Worm (Caenorhabditis elegans) whole organism, young adult: ENCODE measurements around the gene nstp-10.

ENCODE experiments used
- B0019.2 ChIP-seq: fragments of 200-800 bp; sonication (Bioruptor generic); conservative IDR thresholded peaks from 2 replicates; pipeline ENCODE4 v1.3.6; 2022; ENCODE audit warnings: missing genetic modification reagents, missing genetic modification characterization, missing compliant biosample characterization
- C06A6.2 ChIP-seq: fragments of 200-800 bp; sonication (Bioruptor generic); conservative IDR thresholded peaks from 2 replicates; pipeline ENCODE4 v1.3.6; 2022; ENCODE audit warnings: missing genetic modification characterization, missing compliant biosample characterization
- F23B12.7 ChIP-seq: sonication (generic microtip); optimal IDR thresholded peaks from 2 replicates; lab custom pipeline; 2017; ENCODE audit warnings: missing genetic modification characterization, mild to moderate bottlenecking, missing compliant biosample characterization, antibody characterized with exemption, moderate library complexity; ENCODE audit not compliant: insufficient read depth
- F33H1.4 ChIP-seq: fragments of 200-800 bp; sonication (Bioruptor generic); IDR thresholded peaks from 2 replicates; pipeline ENCODE4 v1.3.6; 2022; ENCODE audit warnings: missing genetic modification reagents, missing genetic modification characterization, missing compliant biosample characterization
- F49E8.2 ChIP-seq: sonication (generic microtip); optimal IDR thresholded peaks from 3 replicates; lab custom pipeline; 2017; ENCODE audit warnings: missing genetic modification characterization, mild to moderate bottlenecking, missing compliant biosample characterization, antibody characterized with exemption, moderate library complexity; ENCODE audit not compliant: insufficient read depth
- F57C9.4 ChIP-seq: sonication (generic microtip); optimal IDR thresholded peaks from 2 replicates; lab custom pipeline; 2017; ENCODE audit warnings: mild to moderate bottlenecking, missing genetic modification characterization, missing compliant biosample characterization
- T26A5.8 ChIP-seq: sonication (generic microtip); optimal IDR thresholded peaks from 2 replicates; lab custom pipeline; 2016; ENCODE audit warnings: missing genetic modification characterization, missing compliant biosample characterization
- Y53F4B.3 ChIP-seq: fragments of 200-800 bp; sonication (Bioruptor generic); IDR thresholded peaks from 2 replicates; pipeline ENCODE4 v1.3.6; 2022; ENCODE audit warnings: missing genetic modification reagents, missing genetic modification characterization, missing compliant biosample characterization
- Y53G8AR.9 ChIP-seq: fragments of 200-800 bp; sonication (Bioruptor generic); conservative IDR thresholded peaks from 2 replicates; pipeline ENCODE4 v1.3.6; 2022; ENCODE audit warnings: missing genetic modification reagents, missing genetic modification characterization, missing compliant biosample characterization
- Y79H2A.3 ChIP-seq: fragments of 200-800 bp; sonication (Bioruptor generic); conservative IDR thresholded peaks from 2 replicates; pipeline ENCODE4 v1.3.6; 2022; ENCODE audit warnings: missing genetic modification reagents, missing genetic modification characterization, missing compliant biosample characterization
- atf-7 ChIP-seq: sonication (generic microtip); optimal IDR thresholded peaks from 2 replicates; lab custom pipeline; 2017; ENCODE audit warnings: mild to moderate bottlenecking, missing genetic modification characterization, missing compliant biosample characterization
- athp-1 ChIP-seq: sonication (generic microtip); optimal IDR thresholded peaks from 2 replicates; lab custom pipeline; 2017; ENCODE audit warnings: mild to moderate bottlenecking, missing genetic modification characterization, missing compliant biosample characterization
- attf-3 ChIP-seq: fragments of 200-800 bp; sonication (Bioruptor generic); conservative IDR thresholded peaks from 2 replicates; pipeline ENCODE4 v1.3.6; 2022; ENCODE audit warnings: missing genetic modification reagents, missing genetic modification characterization, missing compliant biosample characterization
- bed-2 ChIP-seq: fragments of 200-800 bp; sonication (Bioruptor generic); IDR thresholded peaks from 2 replicates; pipeline ENCODE4 v1.3.6; 2022; ENCODE audit warnings: missing genetic modification reagents, missing genetic modification characterization, missing compliant biosample characterization
- cebp-2 ChIP-seq: fragments of 200-800 bp; sonication (Bioruptor generic); IDR thresholded peaks from 2 replicates; pipeline ENCODE4 v1.3.6; 2022; ENCODE audit warnings: missing genetic modification characterization, missing compliant biosample characterization
- ceh-100 ChIP-seq: fragments of 200-800 bp; sonication (Bioruptor generic); IDR thresholded peaks from 2 replicates; pipeline ENCODE4 v1.3.6; 2022; ENCODE audit warnings: missing genetic modification reagents, missing genetic modification characterization, missing compliant biosample characterization
- ceh-27 ChIP-seq: fragments of 200-800 bp; sonication (Bioruptor generic); optimal IDR thresholded peaks from 2 replicates; lab custom pipeline; 2018; ENCODE audit warnings: mild to moderate bottlenecking, missing genetic modification characterization, moderate library complexity, missing compliant biosample characterization
- ceh-79 ChIP-seq: sonication (generic microtip); optimal IDR thresholded peaks from 2 replicates; lab custom pipeline; 2017; ENCODE audit warnings: mild to moderate bottlenecking, missing genetic modification characterization, missing compliant biosample characterization
- ceh-91 ChIP-seq: fragments of 200-800 bp; sonication (Bioruptor generic); IDR thresholded peaks from 2 replicates; pipeline ENCODE4 v1.3.6; 2022; ENCODE audit warnings: missing genetic modification reagents, missing genetic modification characterization, missing compliant biosample characterization
- dpl-1 ChIP-seq: fragments of 150-350 bp; optimal IDR thresholded peaks from 2 replicates; lab custom pipeline; 2014; ENCODE audit warnings: missing biosample characterization, missing genetic modification reagents, missing genetic modification characterization
- efl-1 ChIP-seq: fragments of 150-350 bp; optimal IDR thresholded peaks from 2 replicates; lab custom pipeline; 2014; ENCODE audit warnings: missing biosample characterization, missing genetic modification reagents, missing genetic modification characterization
- egl-18 ChIP-seq: fragments of 200-800 bp; sonication (Bioruptor generic); IDR thresholded peaks from 2 replicates; pipeline ENCODE4 v1.3.6; 2022; ENCODE audit warnings: missing genetic modification reagents, missing genetic modification characterization, missing compliant biosample characterization
- egl-44 ChIP-seq: fragments of 200-800 bp; sonication (Bioruptor generic); IDR thresholded peaks from 2 replicates; pipeline ENCODE4 v1.3.6; 2022; ENCODE audit warnings: missing genetic modification reagents, missing genetic modification characterization, missing compliant biosample characterization
- ekl-4 ChIP-seq: fragments of 200-800 bp; sonication (Bioruptor generic); IDR thresholded peaks from 2 replicates; pipeline ENCODE4 v1.3.6; 2022; ENCODE audit warnings: missing genetic modification reagents, missing genetic modification characterization, missing compliant biosample characterization
- let-526 ChIP-seq: fragments of 200-800 bp; sonication (Bioruptor generic); IDR thresholded peaks from 2 replicates; pipeline ENCODE4 v1.3.6; 2022; ENCODE audit warnings: missing genetic modification reagents, missing genetic modification characterization, missing compliant biosample characterization
- let-607 ChIP-seq, 2 experiments: fragments of 200-800 bp in 1 of 2; sonication (Bioruptor generic) in 1 of 2; sonication (generic microtip) in 1 of 2; optimal IDR thresholded peaks; 2 replicates each; lab custom pipeline; 2016 to 2018; ENCODE audit warnings: mild to moderate bottlenecking in 2 of 2, missing compliant biosample characterization in 2 of 2, missing genetic modification characterization in 2 of 2, moderate library complexity in 2 of 2, missing genotype in 1 of 2
- lin-35 ChIP-seq, 3 experiments: fragments of 150-350 bp in 2 of 3; sonication (generic microtip) in 1 of 3; optimal IDR thresholded peaks; 2 replicates each; lab custom pipeline; 2014 to 2018; ENCODE audit warnings: missing biosample characterization in 3 of 3, missing genetic modification characterization in 3 of 3, missing genetic modification reagents in 3 of 3
- lin-40 ChIP-seq: sonication (generic microtip); optimal IDR thresholded peaks from 2 replicates; lab custom pipeline; 2016; ENCODE audit warnings: missing genetic modification characterization, mild to moderate bottlenecking, missing compliant biosample characterization, missing genotype, missing genetic modification reagents
- lir-1 ChIP-seq: fragments of 200-800 bp; sonication (Bioruptor generic); conservative IDR thresholded peaks from 2 replicates; pipeline ENCODE4 v1.3.6; 2022; ENCODE audit warnings: missing genetic modification reagents, missing genetic modification characterization, missing compliant biosample characterization
- madf-6 ChIP-seq: fragments of 200-800 bp; sonication (Bioruptor generic); IDR thresholded peaks from 2 replicates; pipeline ENCODE4 v1.3.6; 2022; ENCODE audit warnings: missing genetic modification reagents, missing genetic modification characterization, missing compliant biosample characterization
- madf-8 ChIP-seq: fragments of 200-800 bp; sonication (Bioruptor generic); conservative IDR thresholded peaks from 2 replicates; pipeline ENCODE4 v1.3.6; 2022; ENCODE audit warnings: missing genetic modification reagents, missing genetic modification characterization, missing compliant biosample characterization
- nfya-1 ChIP-seq: sonication (generic microtip); optimal IDR thresholded peaks from 2 replicates; lab custom pipeline; 2017; ENCODE audit warnings: antibody characterized with exemption, missing compliant biosample characterization, missing genetic modification characterization, borderline replicate concordance; ENCODE audit not compliant: insufficient read depth
- nhr-90 ChIP-seq: sonication (generic microtip); optimal IDR thresholded peaks from 2 replicates; lab custom pipeline; 2016; ENCODE audit warnings: missing genotype, mild to moderate bottlenecking, missing genetic modification characterization, missing compliant biosample characterization
- pbrm-1 ChIP-seq: fragments of 200-800 bp; sonication (Bioruptor generic); IDR thresholded peaks from 2 replicates; pipeline ENCODE4 v1.3.6; 2022; ENCODE audit warnings: missing genetic modification reagents, missing genetic modification characterization, missing compliant biosample characterization
- pha-4 ChIP-seq: fragments of 150-350 bp; sonication (generic microtip); optimal IDR thresholded peaks from 2 replicates; lab custom pipeline; 2014; ENCODE audit warnings: missing biosample characterization, missing genetic modification reagents, missing genetic modification characterization
- rcor-1 ChIP-seq: fragments of 200-800 bp; sonication (Bioruptor generic); IDR thresholded peaks from 2 replicates; pipeline ENCODE4 v1.3.6; 2022; ENCODE audit warnings: missing genetic modification reagents, missing genetic modification characterization, missing compliant biosample characterization
- rpc-1 ChIP-seq, 2 experiments: fragments of 150-350 bp in 1 of 2; sonication (generic microtip) in 1 of 2; optimal IDR thresholded peaks; 2 replicates each; lab custom pipeline; 2014 to 2018; ENCODE audit warnings: missing biosample characterization in 1 of 2, missing genetic modification characterization in 1 of 2, missing genetic modification reagents in 1 of 2, missing genotype in 1 of 2
- snpc-1.1 ChIP-seq: sonication (generic microtip); optimal IDR thresholded peaks from 2 replicates; lab custom pipeline; 2017; ENCODE audit warnings: missing genetic modification characterization, mild to moderate bottlenecking, missing compliant biosample characterization, antibody characterized with exemption, moderate library complexity, missing genotype, missing genetic modification reagents; ENCODE audit not compliant: insufficient read depth
- snpc-1.3 ChIP-seq: sonication (generic microtip); optimal IDR thresholded peaks from 2 replicates; lab custom pipeline; 2017; ENCODE audit warnings: missing genetic modification characterization, mild to moderate bottlenecking, missing compliant biosample characterization, antibody characterized with exemption, moderate library complexity, missing genotype, missing genetic modification reagents; ENCODE audit not compliant: insufficient read depth
- snpc-4 ChIP-seq, 5 experiments: fragments of 150-350 bp in 1 of 5; sonication (generic microtip) in 4 of 5; optimal IDR thresholded peaks; 2 replicates each; lab custom pipeline; 2014 to 2018; ENCODE audit warnings: missing genetic modification characterization in 5 of 5, missing biosample characterization in 3 of 5, antibody characterized with exemption in 2 of 5, mild to moderate bottlenecking in 2 of 5, missing compliant biosample characterization in 2 of 5, missing genotype in 2 of 5, moderate library complexity in 2 of 5, missing genetic modification reagents in 1 of 5
- sptf-2 ChIP-seq: fragments of 200-800 bp; sonication (Bioruptor generic); optimal IDR thresholded peaks from 2 replicates; lab custom pipeline; 2018; ENCODE audit warnings: mild to moderate bottlenecking, missing genetic modification characterization, missing compliant biosample characterization
- unc-130 ChIP-seq: sonication (generic microtip); optimal IDR thresholded peaks from 2 replicates; lab custom pipeline; 2016; ENCODE audit warnings: missing genetic modification reagents, missing genetic modification characterization, missing compliant biosample characterization
- zim-3 ChIP-seq: sonication (generic microtip); optimal IDR thresholded peaks from 2 replicates; lab custom pipeline; 2017; ENCODE audit warnings: mild to moderate bottlenecking, missing genetic modification characterization, moderate library complexity, missing compliant biosample characterization
- ztf-18 ChIP-seq: sonication (generic microtip); optimal IDR thresholded peaks from 2 replicates; lab custom pipeline; 2016; ENCODE audit warnings: missing genotype, mild to moderate bottlenecking, missing genetic modification characterization, missing compliant biosample characterization
- ztf-6 ChIP-seq: fragments of 200-800 bp; sonication (Bioruptor generic); IDR thresholded peaks from 2 replicates; pipeline ENCODE4 v1.3.6; 2022; ENCODE audit warnings: missing genetic modification reagents, missing genetic modification characterization, missing compliant biosample characterization

The nstp-10 gene

DNA sequence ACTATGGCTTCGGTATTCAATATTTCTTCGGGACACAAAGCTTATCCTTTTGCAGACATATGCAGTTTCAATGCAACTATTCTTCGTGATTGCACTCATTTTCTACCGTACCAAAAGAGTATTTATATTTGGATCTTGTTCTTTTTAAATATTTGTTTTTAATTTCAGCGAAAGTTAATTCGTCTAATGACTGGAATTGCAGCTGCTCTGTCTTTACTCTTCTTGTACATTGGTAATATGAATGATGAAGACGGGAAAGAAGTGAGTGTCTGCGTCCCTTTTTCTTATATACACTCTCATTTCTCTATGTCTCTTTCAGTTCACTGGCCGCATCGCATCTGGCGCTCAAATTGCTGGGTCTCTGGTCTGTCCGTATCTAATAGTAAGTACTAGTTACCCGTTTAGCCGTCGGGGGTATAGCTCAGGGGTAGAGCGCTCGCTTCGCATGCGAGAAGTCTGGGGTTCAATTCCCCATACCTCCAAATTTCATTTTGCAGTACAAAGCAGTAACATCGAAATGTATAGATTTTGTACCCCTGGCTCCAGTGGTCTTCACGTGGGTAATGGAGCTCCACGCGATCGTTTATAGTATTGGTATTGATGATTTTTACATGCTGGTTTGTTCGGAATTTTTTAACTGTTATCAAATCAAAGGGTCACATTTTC lies 46.4 kb downstream of the nstp-10 start (continued):
- peak; percentile 58 for TF ChIP-seq nhr-90 (tag; lab: Kevin White, UChicago)
- peak; percentile 55 for TF ChIP-seq ceh-79 (tag; lab: Kevin White, UChicago)
- no peak for TF ChIP-seq pha-4 (tag; lab: Kevin White, UChicago)
- peak; percentile 46 for TF ChIP-seq T26A5.8 (tag; lab: Kevin White, UChicago)
- TF ChIP-seq ceh-27, result peak; percentile 65
- TF ChIP-seq lin-40 (tag; lab: Kevin White, UChicago), result no peak
- no peak for TF ChIP-seq dpl-1
- TF ChIP-seq Y53G8AR.9, result no peak
- TF ChIP-seq let-607 (tag; optimal IDR thresholded peaks at IDR 0.05; lab: Kevin White, UChicago), result peak in 1 of 2 experiments; percentile 25
- peak; percentile 43; the same call in 1 of the 2 replicates for TF ChIP-seq C06A6.2
- TF ChIP-seq F33H1.4, result 0 out of 2 replicates have a peak, but pooled peaks have one; percentile 11
- TF ChIP-seq Y79H2A.3 (GFP tag; lab: Robert Waterston, UW), result no peak
- TF ChIP-seq ceh-91 (GFP tag; lab: Robert Waterston, UW), result no peak
- peak; percentile 88 for TF ChIP-seq snpc-1.1 (tag; lab: Kevin White, UChicago)
- peak; percentile 67 for TF ChIP-seq snpc-1.3 (tag; lab: Kevin White, UChicago)
- no peak for TF ChIP-seq F49E8.2 (tag; lab: Kevin White, UChicago)
- peak; percentile 16; the same call in 1 of the 2 replicates for TF ChIP-seq ceh-100
- TF ChIP-seq B0019.2, result no peak
- peak; percentile 81 for TF ChIP-seq rpc-1 (optimal IDR thresholded peaks at IDR 0.05; lab: Kevin White, UChicago)
- TF ChIP-seq rpc-1 (tag; optimal IDR thresholded peaks at IDR 0.05; lab: Kevin White, UChicago), result peak; percentile 74
- peak; percentile 67 for TF ChIP-seq madf-6 (GFP tag; lab: Robert Waterston, UW)
- peak; percentile 27 for TF ChIP-seq athp-1 (tag; lab: Kevin White, UChicago)
- TF ChIP-seq ekl-4 (GFP tag; lab: Robert Waterston, UW), result peak; percentile 70
- TF ChIP-seq efl-1 (GFP tag; lab: Kevin White, UChicago), result no peak
- TF ChIP-seq cebp-2 (GFP tag; lab: Robert Waterston, UW), result peak; percentile 83; the same call in 1 of the 2 replicates
- peak; percentile 78 for TF ChIP-seq ztf-18 (tag; lab: Kevin White, UChicago)
- TF ChIP-seq atf-7, result peak; percentile 64
- TF ChIP-seq unc-130, result no peak
- TF ChIP-seq F23B12.7, result no peak
- peak; percentile 78 for TF ChIP-seq rcor-1
- no peak for TF ChIP-seq F57C9.4 (tag; lab: Kevin White, UChicago)
- TF ChIP-seq snpc-4 (GFP tag; optimal IDR thresholded peaks at IDR 0.05; lab: Kevin White, UChicago), result peak; percentile 82
- peak; percentile 89 to 95 (median 92) for TF ChIP-seq snpc-4 (tag; optimal IDR thresholded peaks at IDR 0.05; lab: Kevin White, UChicago)
- TF ChIP-seq attf-3 (GFP tag; lab: Robert Waterston, UW), result no peak
- peak; percentile 92 for TF ChIP-seq zim-3 (tag; lab: Kevin White, UChicago)
- peak; percentile 44; the same call in 1 of the 2 replicates for TF ChIP-seq pbrm-1 (GFP tag; lab: Robert Waterston, UW)
- TF ChIP-seq Y53F4B.3, result no peak
- peak; percentile 47 for TF ChIP-seq sptf-2
- TF ChIP-seq egl-44 (GFP tag; lab: Robert Waterston, UW), result peak; percentile 90
- no peak for TF ChIP-seq madf-8 (GFP tag; lab: Robert Waterston, UW)
- peak; percentile 70 for TF ChIP-seq lir-1 (GFP tag; lab: Robert Waterston, UW)
- TF ChIP-seq let-526 (GFP tag; lab: Robert Waterston, UW), result peak; percentile 74; the same call in 1 of the 2 replicates
- TF ChIP-seq nfya-1, result no peak
- TF ChIP-seq lin-35 (GFP tag; optimal IDR thresholded peaks at IDR 0.05; lab: Kevin White, UChicago), result peak in 1 of 3 experiments; percentile 53
- TF ChIP-seq bed-2 (GFP tag; lab: Robert Waterston, UW), result no peak
- TF ChIP-seq ztf-6, result no peak
- TF ChIP-seq egl-18 (GFP tag; lab: Robert Waterston, UW), result peak; percentile 83; the same call in 1 of the 2 replicates
